Fruit fly (Drosophila melanogaster) whole organism, embryonic: ENCODE measurements around the gene Spase25.
A peak's percentile ranks its signal among the peaks of the same experiment; 100 is the strongest.

Source experiments
- Adf1 ChIP-seq: fragments of 200-800 bp; sonication (Bioruptor generic); IDR thresholded peaks from 2 replicates; pipeline ENCODE4 v1.3.6; 2022; ENCODE audit warnings: missing biosample characterization, missing genetic modification characterization
- Aef1 ChIP-seq: fragments of 200-800 bp; sonication (Bioruptor generic); IDR thresholded peaks from 3 replicates; pipeline ENCODE4 v1.3.6; 2022; ENCODE audit warnings: missing biosample characterization, missing genetic modification characterization
- Asciz ChIP-seq: fragments of 200-800 bp; sonication (Bioruptor generic); optimal IDR thresholded peaks from 2 replicates; lab custom pipeline; 2017; ENCODE audit warnings: missing biosample characterization, mild to moderate bottlenecking, missing genetic modification characterization, missing genetic modification reagents
- CG14441 ChIP-seq: fragments of 200-800 bp; sonication (Bioruptor generic); IDR thresholded peaks from 2 replicates; pipeline ENCODE4 v1.3.6; 2022; ENCODE audit warnings: missing biosample characterization, missing genetic modification characterization
- CG15269 ChIP-seq: fragments of 200-800 bp; sonication (Bioruptor generic); optimal IDR thresholded peaks from 2 replicates; lab custom pipeline; 2018; ENCODE audit warnings: missing biosample characterization, mild to moderate bottlenecking, missing genetic modification characterization, moderate library complexity
- CG1602 ChIP-seq: fragments of 200-800 bp; sonication (Bioruptor generic); optimal IDR thresholded peaks from 3 replicates; lab custom pipeline; 2016; ENCODE audit warnings: missing biosample characterization, missing genetic modification characterization
- CG17385 ChIP-seq: fragments of 200-800 bp; sonication (Bioruptor generic); optimal IDR thresholded peaks from 3 replicates; lab custom pipeline; 2018; ENCODE audit warnings: missing biosample characterization, mild to moderate bottlenecking, missing genetic modification characterization
- CG18262 ChIP-seq: fragments of 200-800 bp; optimal IDR thresholded peaks from 3 replicates; lab custom pipeline; 2019; ENCODE audit warnings: missing biosample characterization, mild to moderate bottlenecking, missing genetic modification characterization, moderate library complexity
- CG2116 ChIP-seq: fragments of 200-800 bp; sonication (Bioruptor generic); optimal IDR thresholded peaks from 3 replicates; lab custom pipeline; 2018; ENCODE audit warnings: missing biosample characterization, mild to moderate bottlenecking, missing genetic modification characterization
- CG2199 ChIP-seq: fragments of 200-800 bp; sonication (Bioruptor generic); IDR thresholded peaks from 3 replicates; pipeline ENCODE4 v1.3.6; 2022; ENCODE audit warnings: missing biosample characterization, missing genetic modification characterization
- CG2712 ChIP-seq: fragments of 200-800 bp; optimal IDR thresholded peaks from 3 replicates; lab custom pipeline; 2019; ENCODE audit warnings: missing biosample characterization, mild to moderate bottlenecking, missing genetic modification characterization, moderate library complexity
- CG2889 ChIP-seq: fragments of 200-800 bp; sonication (Bioruptor generic); IDR thresholded peaks from 3 replicates; pipeline ENCODE4 v1.3.6; 2022; ENCODE audit warnings: missing biosample characterization, missing genetic modification characterization
- CG30020 ChIP-seq: fragments of 200-800 bp; optimal IDR thresholded peaks from 2 replicates; lab custom pipeline; 2019; ENCODE audit warnings: missing biosample characterization, mild to moderate bottlenecking, missing genetic modification characterization, moderate library complexity
- CG31365 ChIP-seq: fragments of 200-800 bp; sonication (Bioruptor generic); optimal IDR thresholded peaks from 2 replicates; lab custom pipeline; 2018; ENCODE audit warnings: missing biosample characterization, mild to moderate bottlenecking, missing genetic modification characterization
- CG4360 ChIP-seq: fragments of 200-800 bp; sonication (Bioruptor generic); IDR thresholded peaks from 2 replicates; pipeline ENCODE4 v1.3.6; 2022; ENCODE audit warnings: missing biosample characterization, missing genetic modification characterization
- CG7963 ChIP-seq: fragments of 200-800 bp; sonication (Bioruptor generic); IDR thresholded peaks from 3 replicates; pipeline ENCODE4 v1.3.6; 2022; ENCODE audit warnings: missing biosample characterization, missing genetic modification characterization; ENCODE audit not compliant: partially characterized antibody
- CG9797 ChIP-seq: fragments of 200-800 bp; sonication (Bioruptor generic); optimal IDR thresholded peaks from 3 replicates; lab custom pipeline; 2018; ENCODE audit warnings: missing biosample characterization, mild to moderate bottlenecking, missing genetic modification characterization
- CG9876 ChIP-seq: fragments of 200-800 bp; sonication (Bioruptor generic); optimal IDR thresholded peaks from 2 replicates; lab custom pipeline; 2016; ENCODE audit warnings: missing biosample characterization, missing genetic modification characterization
- CG9932 ChIP-seq: fragments of 200-800 bp; sonication (Bioruptor generic); IDR thresholded peaks from 2 replicates; pipeline ENCODE4 v1.3.6; 2022; ENCODE audit warnings: missing biosample characterization, missing genetic modification characterization
- CkIIα-i1 ChIP-seq: fragments of 200-800 bp; sonication (Bioruptor generic); IDR thresholded peaks from 2 replicates; pipeline ENCODE4 v1.3.6; 2022; ENCODE audit warnings: missing biosample characterization, missing genetic modification characterization
- Fer3 ChIP-seq: fragments of 200-800 bp; sonication (Bioruptor generic); optimal IDR thresholded peaks from 2 replicates; lab custom pipeline; 2018; ENCODE audit warnings: missing biosample characterization, mild to moderate bottlenecking, missing genetic modification characterization, moderate library complexity
- Hey ChIP-seq: fragments of 200-800 bp; sonication (Bioruptor generic); optimal IDR thresholded peaks from 3 replicates; lab custom pipeline; 2018; ENCODE audit warnings: missing biosample characterization, mild to moderate bottlenecking, missing genetic modification characterization
- HmgZ ChIP-seq: fragments of 200-800 bp; sonication (Bioruptor generic); optimal IDR thresholded peaks from 2 replicates; lab custom pipeline; 2018; ENCODE audit warnings: missing biosample characterization, mild to moderate bottlenecking, missing genetic modification characterization
- Hr51 ChIP-seq, 2 experiments: fragments of 200-800 bp; sonication (Bioruptor generic); optimal IDR thresholded peaks; 2 replicates in 1 of 2; 3 replicates in 1 of 2; lab custom pipeline; 2016 to 2018; ENCODE audit warnings: missing biosample characterization in 2 of 2, missing genetic modification characterization in 2 of 2, mild to moderate bottlenecking in 1 of 2, moderate library complexity in 1 of 2
- Hr78 ChIP-seq, 2 experiments: fragments of 200-800 bp in 1 of 2; fragments of >200 bp in 1 of 2; sonication (Bioruptor generic) in 1 of 2; optimal IDR thresholded peaks; 2 replicates each; lab custom pipeline; 2017 to 2019; ENCODE audit warnings: missing biosample characterization in 2 of 2, missing genetic modification characterization in 2 of 2, mild to moderate bottlenecking in 1 of 2, moderate library complexity in 1 of 2
- Hsf ChIP-seq: fragments of 200-800 bp; sonication (Bioruptor generic); optimal IDR thresholded peaks from 3 replicates; lab custom pipeline; 2016; ENCODE audit warnings: missing biosample characterization, missing genetic modification characterization
- Kr ChIP-seq: fragments of 200-800 bp; sonication (Bioruptor generic); optimal IDR thresholded peaks from 2 replicates; lab custom pipeline; 2017; ENCODE audit warnings: missing biosample characterization, mild to moderate bottlenecking, missing genetic modification characterization
- Max ChIP-seq: fragments of 200-800 bp; sonication (Bioruptor generic); optimal IDR thresholded peaks from 2 replicates; lab custom pipeline; 2016; ENCODE audit warnings: missing biosample characterization, mild to moderate bottlenecking, missing genetic modification characterization
- Ravus ChIP-seq: fragments of 200-800 bp; sonication (Bioruptor generic); IDR thresholded peaks from 2 replicates; pipeline ENCODE4 v1.3.6; 2022; ENCODE audit warnings: missing biosample characterization, missing genetic modification characterization
- Ssrp ChIP-seq: fragments of 200-800 bp; sonication (Bioruptor generic); optimal IDR thresholded peaks from 2 replicates; lab custom pipeline; 2018; ENCODE audit warnings: missing biosample characterization, mild to moderate bottlenecking, missing genetic modification characterization, moderate library complexity
- Stat92E ChIP-seq, 3 experiments: fragments of >200 bp in 2 of 3; fragments of 200-800 bp in 1 of 3; sonication (Bioruptor generic) in 1 of 3; optimal IDR thresholded peaks; 2 replicates each; lab custom pipeline; 2017 to 2019; ENCODE audit warnings: missing biosample characterization in 3 of 3, missing genetic modification characterization in 3 of 3, mild to moderate bottlenecking in 1 of 3, moderate library complexity in 1 of 3
- abd-A ChIP-seq: fragments of 200-800 bp; sonication (Bioruptor generic); optimal IDR thresholded peaks from 3 replicates; lab custom pipeline; 2019; ENCODE audit warnings: missing biosample characterization, mild to moderate bottlenecking, missing genetic modification characterization, moderate library complexity
- caup ChIP-seq: fragments of 200-800 bp; sonication (Bioruptor generic); optimal IDR thresholded peaks from 3 replicates; lab custom pipeline; 2017; ENCODE audit warnings: missing biosample characterization, mild to moderate bottlenecking, missing genetic modification characterization, moderate library complexity; ENCODE audit not compliant: severe bottlenecking
- crol ChIP-seq: fragments of 200-800 bp; sonication (Bioruptor generic); IDR thresholded peaks from 2 replicates; pipeline ENCODE4 v1.3.6; 2022; ENCODE audit warnings: missing biosample characterization, missing genetic modification characterization
- dpn ChIP-seq, 2 experiments: fragments of 200-800 bp; sonication (Bioruptor generic); optimal IDR thresholded peaks; 3 replicates each; lab custom pipeline; 2016; ENCODE audit warnings: missing biosample characterization in 2 of 2, missing genetic modification characterization in 2 of 2
- insv ChIP-seq, 2 experiments: fragments of 200-800 bp; sonication (Bioruptor generic); optimal IDR thresholded peaks; 3 replicates each; lab custom pipeline; 2016 to 2018; ENCODE audit warnings: missing biosample characterization in 2 of 2, missing genetic modification characterization in 2 of 2
- inv ChIP-seq: fragments of 200-800 bp; sonication (Bioruptor generic); IDR thresholded peaks from 2 replicates; pipeline ENCODE4 v1.3.6; 2022; ENCODE audit warnings: missing biosample characterization, missing genetic modification characterization; ENCODE audit not compliant: partially characterized antibody
- p53 ChIP-seq: fragments of 200-800 bp; sonication (Bioruptor generic); optimal IDR thresholded peaks from 2 replicates; lab custom pipeline; 2016; ENCODE audit warnings: missing biosample characterization, missing genetic modification characterization
- pb ChIP-seq: fragments of 200-800 bp; sonication (Bioruptor generic); optimal IDR thresholded peaks from 3 replicates; lab custom pipeline; 2016; ENCODE audit warnings: missing biosample characterization, missing genetic modification characterization
- pnt ChIP-seq: fragments of 200-800 bp; sonication (Bioruptor generic); optimal IDR thresholded peaks from 3 replicates; lab custom pipeline; 2016; ENCODE audit warnings: missing biosample characterization, missing genetic modification characterization
- schlank ChIP-seq: fragments of 200-800 bp; sonication (Bioruptor generic); optimal IDR thresholded peaks from 2 replicates; lab custom pipeline; 2018; ENCODE audit warnings: missing biosample characterization, mild to moderate bottlenecking, missing genetic modification characterization
- sens ChIP-seq: fragments of 200-800 bp; sonication (Bioruptor generic); peaks from one replicate; lab custom pipeline; 2016; ENCODE audit warnings: missing biosample characterization, missing genetic modification characterization
- sens-2 ChIP-seq: fragments of 200-800 bp; sonication (Bioruptor generic); IDR thresholded peaks from 2 replicates; pipeline ENCODE4 v1.3.6; 2022; ENCODE audit warnings: missing biosample characterization, missing genetic modification characterization
- sob ChIP-seq: fragments of 200-800 bp; sonication (Bioruptor generic); IDR thresholded peaks from 2 replicates; pipeline ENCODE4 v1.3.6; 2022; ENCODE audit warnings: missing biosample characterization, missing genetic modification characterization
- vnd ChIP-seq: fragments of 200-800 bp; sonication (Bioruptor generic); IDR thresholded peaks from 3 replicates; pipeline ENCODE4 v1.3.6; 2022; ENCODE audit warnings: missing biosample characterization, missing genetic modification characterization; ENCODE audit not compliant: partially characterized antibody
- wor ChIP-seq: fragments of 200-800 bp; sonication (Bioruptor generic); IDR thresholded peaks from 2 replicates; pipeline ENCODE4 v1.3.6; 2022; ENCODE audit warnings: missing biosample characterization, missing genetic modification characterization
- zen2 ChIP-seq: fragments of 200-800 bp; sonication (Bioruptor generic); IDR thresholded peaks from 3 replicates; pipeline ENCODE4 v1.3.6; 2022; ENCODE audit warnings: missing biosample characterization, missing genetic modification characterization; ENCODE audit not compliant: partially characterized antibody

Gene Spase25

dm6 chrX:11453638-11454037 is 31.4 kb upstream of the Spase25 start:
- TF ChIP-seq CG2712 (tag; lab: Kevin White, UChicago), result peak; percentile 3
- peak; percentile 50 for TF ChIP-seq sens (GFP tag; lab: Kevin White, UChicago)
- TF ChIP-seq Aef1 (GFP tag; lab: Robert Waterston, UW), result 0 out of 3 replicates have a peak, but pooled peaks have one; percentile 16
- peak; percentile 80 for TF ChIP-seq CG17385 (GFP tag; lab: Kevin White, UChicago)
- TF ChIP-seq crol (GFP tag; lab: Robert Waterston, UW), result peak; percentile 72
- TF ChIP-seq inv (GFP tag; lab: Robert Waterston, UW), result no peak
- TF ChIP-seq CG4360, result peak; percentile 60
- no peak for TF ChIP-seq CG9797 (GFP tag; lab: Kevin White, UChicago)

dm6 chrX:11454189-11454882 is 30.7 kb upstream of the Spase25 start, which contains the start of the genes Evi5 and HP5:
Evi5 (minus strand) TSS chrX:11454386.
HP5 (plus strand) TSS chrX:11454786.
- TF ChIP-seq CG1602 (peak; percentile 58), CG9932 (GFP tag; lab: Robert Waterston, UW) (peak; percentile 83), CG30020 (tag; lab: Kevin White, UChicago) (peak; percentile 60), Hr51 (GFP tag; optimal IDR thresholded peaks at IDR 0.05; lab: Kevin White, UChicago) (peak; percentile 24 to 29), CG2889 (no peak), p53 (no peak), Stat92E (GFP tag; optimal IDR thresholded peaks at IDR 0.05; lab: Kevin White, UChicago) (no peak), Fer3 (tag; lab: Kevin White, UChicago) (peak; percentile 12), pb (GFP tag; lab: Kevin White, UChicago) (no peak), Hey (tag; lab: Kevin White, UChicago) (no peak), CkIIα-i1 (GFP tag; lab: Robert Waterston, UW) (no peak), wor (GFP tag; lab: Robert Waterston, UW) (no peak; the same call in 1 of the 2 replicates), CG31365 (no peak), zen2 (GFP tag; lab: Robert Waterston, UW) (no peak), HmgZ (tag; lab: Kevin White, UChicago) (peak; percentile 37), vnd (GFP tag; lab: Robert Waterston, UW) (peak; percentile 29; the same call in 1 of the 3 replicates), abd-A (peak; percentile 18), dpn (GFP tag; optimal IDR thresholded peaks at IDR 0.05; lab: Kevin White, UChicago) (peak; percentile 46 to 75), Hr78 (GFP tag; optimal IDR thresholded peaks at IDR 0.05; lab: Kevin White, UChicago) (no peak), CG7963 (GFP tag; lab: Robert Waterston, UW) (peak; percentile 57; the same call in 1 of the 3 replicates), Ravus (GFP tag; lab: Robert Waterston, UW) (no peak), Asciz (GFP tag; lab: Kevin White, UChicago) (no peak), CG2199 (GFP tag; lab: Robert Waterston, UW) (no peak), sob (GFP tag; lab: Robert Waterston, UW) (peak; percentile 71; the same call in 1 of the 2 replicates), CG2116 (peak; percentile 58), CG9876 (GFP tag; lab: Kevin White, UChicago) (no peak), Kr (GFP tag; lab: Kevin White, UChicago) (no peak), pnt (GFP tag; lab: Kevin White, UChicago) (peak; percentile 31), Hsf (GFP tag; lab: Kevin White, UChicago) (peak; percentile 55), insv (GFP tag; optimal IDR thresholded peaks at IDR 0.05; lab: Kevin White, UChicago) (no peak), CG15269 (tag; lab: Kevin White, UChicago) (peak; percentile 28), CG14441 (GFP tag; lab: Robert Waterston, UW) (peak; percentile 74; the same call in 1 of the 2 replicates), caup (GFP tag; lab: Kevin White, UChicago) (no peak), CG18262 (tag; lab: Kevin White, UChicago) (peak; percentile 36), schlank (no peak), sens-2 (GFP tag; lab: Robert Waterston, UW) (no peak), Ssrp (peak; percentile 2), Adf1 (GFP tag; lab: Robert Waterston, UW) (no peak; the same call in 1 of the 2 replicates), Max (GFP tag; lab: Kevin White, UChicago) (peak; percentile 2)
